Worm (Caenorhabditis elegans) whole organism, L3 larva: ENCODE results near the gene C07A9.5.
A peak's percentile ranks its signal among the peaks of the same experiment; 100 is the strongest.

Experiments used
- R02D3.7 ChIP-seq: fragments of 150-350 bp; optimal IDR thresholded peaks from 2 replicates; lab custom pipeline; 2014; ENCODE audit warnings: missing biosample characterization, missing genetic modification characterization
- ZK546.5 ChIP-seq: sonication (generic microtip); optimal IDR thresholded peaks from 2 replicates; lab custom pipeline; 2017; ENCODE audit warnings: missing biosample characterization, missing genetic modification characterization
- aly-2 ChIP-seq: fragments of 150-350 bp; optimal IDR thresholded peaks from 2 replicates; lab custom pipeline; 2014; ENCODE audit warnings: missing biosample characterization, missing genetic modification characterization
- ama-1 ChIP-seq: fragments of 150-350 bp; optimal IDR thresholded peaks from 2 replicates; lab custom pipeline; 2018
- ceh-16 ChIP-seq: sonication (generic microtip); optimal IDR thresholded peaks from 2 replicates; lab custom pipeline; 2017; ENCODE audit warnings: missing biosample characterization, missing genetic modification characterization
- ceh-28 ChIP-seq: fragments of 150-350 bp; optimal IDR thresholded peaks from 2 replicates; lab custom pipeline; 2014; ENCODE audit warnings: missing biosample characterization, missing genetic modification reagents, missing genetic modification characterization
- ceh-82 ChIP-seq: fragments of 150-350 bp; optimal IDR thresholded peaks from 2 replicates; lab custom pipeline; 2014; ENCODE audit warnings: missing biosample characterization, missing genetic modification characterization
- ceh-9 ChIP-seq: sonication (generic microtip); optimal IDR thresholded peaks from 2 replicates; lab custom pipeline; 2018; ENCODE audit warnings: missing biosample characterization, missing genetic modification characterization
- daf-12 ChIP-seq: fragments of 150-350 bp; optimal IDR thresholded peaks from 2 replicates; lab custom pipeline; 2014; ENCODE audit warnings: missing biosample characterization, missing genetic modification reagents, missing genetic modification characterization
- egl-27 ChIP-seq: sonication (generic microtip); optimal IDR thresholded peaks from 4 replicates; lab custom pipeline; 2017; ENCODE audit warnings: missing biosample characterization, missing genetic modification reagents, missing genetic modification characterization
- egl-5 ChIP-seq: fragments of 150-350 bp; optimal IDR thresholded peaks from 2 replicates; lab custom pipeline; 2017; ENCODE audit warnings: missing biosample characterization, missing genetic modification reagents, missing genetic modification characterization, inconsistent platforms
- elt-1 ChIP-seq: fragments of 150-350 bp; optimal IDR thresholded peaks from 2 replicates; lab custom pipeline; 2014; ENCODE audit warnings: missing biosample characterization, missing genetic modification characterization
- elt-2 ChIP-seq: sonication (generic microtip); optimal IDR thresholded peaks from 2 replicates; lab custom pipeline; 2016; ENCODE audit warnings: missing genetic modification reagents, mild to moderate bottlenecking, missing genetic modification characterization, missing compliant biosample characterization
- elt-3 ChIP-seq, 3 experiments: fragments of 150-350 bp in 1 of 3; sonication (generic microtip) in 2 of 3; optimal IDR thresholded peaks; 2 replicates in 2 of 3; 4 replicates in 1 of 3; lab custom pipeline; 2014 to 2017; ENCODE audit warnings: missing biosample characterization in 3 of 3, missing genetic modification characterization in 3 of 3
- eor-1 ChIP-seq, 2 experiments: fragments of 150-350 bp; optimal IDR thresholded peaks; 2 replicates each; lab custom pipeline; 2014 to 2018; ENCODE audit warnings: missing biosample characterization in 2 of 2, missing genetic modification characterization in 2 of 2
- fkh-10 ChIP-seq: sonication (generic microtip); optimal IDR thresholded peaks from 2 replicates; lab custom pipeline; 2017; ENCODE audit warnings: missing biosample characterization, missing genetic modification reagents, missing genetic modification characterization
- fkh-2 ChIP-seq: fragments of 150-350 bp; optimal IDR thresholded peaks from 2 replicates; lab custom pipeline; 2014; ENCODE audit warnings: missing biosample characterization, missing genetic modification reagents, missing genetic modification characterization
- fos-1 ChIP-seq: fragments of 150-350 bp; optimal IDR thresholded peaks from 2 replicates; lab custom pipeline; 2014; ENCODE audit warnings: missing biosample characterization, missing genetic modification characterization
- hmg-11 ChIP-seq: sonication (generic microtip); optimal IDR thresholded peaks from 2 replicates; lab custom pipeline; 2016; ENCODE audit warnings: missing genetic modification characterization, missing compliant biosample characterization
- jun-1 ChIP-seq: fragments of 150-350 bp; optimal IDR thresholded peaks from 2 replicates; lab custom pipeline; 2014; ENCODE audit warnings: missing biosample characterization, missing genetic modification reagents, missing genetic modification characterization
- lin-15B ChIP-seq: fragments of 150-350 bp; optimal IDR thresholded peaks from 2 replicates; lab custom pipeline; 2014; ENCODE audit warnings: missing biosample characterization, missing genetic modification characterization
- lin-39 ChIP-seq: fragments of 150-350 bp; optimal IDR thresholded peaks from 2 replicates; lab custom pipeline; 2018; ENCODE audit warnings: missing biosample characterization, missing genetic modification reagents, missing genetic modification characterization
- lsy-12 ChIP-seq: sonication (generic microtip); optimal IDR thresholded peaks from 2 replicates; lab custom pipeline; 2016; ENCODE audit warnings: mild to moderate bottlenecking, missing genetic modification characterization, missing compliant biosample characterization
- mdl-1 ChIP-seq: fragments of 150-350 bp; optimal IDR thresholded peaks from 2 replicates; lab custom pipeline; 2014; ENCODE audit warnings: missing biosample characterization, missing genetic modification characterization
- mml-1 ChIP-seq: fragments of 150-350 bp; sonication (generic microtip); optimal IDR thresholded peaks from 3 replicates; lab custom pipeline; 2014; ENCODE audit warnings: missing biosample characterization, missing genetic modification characterization
- nfya-1 ChIP-seq: sonication (generic microtip); optimal IDR thresholded peaks from 2 replicates; lab custom pipeline; 2017; ENCODE audit warnings: missing genetic modification characterization, mild to moderate bottlenecking, missing compliant biosample characterization, antibody characterized with exemption, moderate library complexity; ENCODE audit not compliant: insufficient read depth
- nhr-11 ChIP-seq: fragments of 150-350 bp; optimal IDR thresholded peaks from 2 replicates; lab custom pipeline; 2014; ENCODE audit warnings: missing biosample characterization, missing genetic modification characterization
- nhr-12 ChIP-seq: fragments of 150-350 bp; optimal IDR thresholded peaks from 2 replicates; lab custom pipeline; 2014; ENCODE audit warnings: missing biosample characterization, missing genetic modification characterization
- nhr-23 ChIP-seq: fragments of 150-350 bp; optimal IDR thresholded peaks from 2 replicates; lab custom pipeline; 2014; ENCODE audit warnings: missing biosample characterization, missing genetic modification reagents, missing genetic modification characterization
- nhr-237 ChIP-seq: fragments of 150-350 bp; optimal IDR thresholded peaks from 2 replicates; lab custom pipeline; 2014; ENCODE audit warnings: missing biosample characterization, missing genetic modification characterization
- nhr-25 ChIP-seq: sonication (generic microtip); optimal IDR thresholded peaks from 2 replicates; lab custom pipeline; 2017; ENCODE audit warnings: missing biosample characterization, missing genetic modification characterization
- nhr-28 ChIP-seq: fragments of 150-350 bp; optimal IDR thresholded peaks from 2 replicates; lab custom pipeline; 2014; ENCODE audit warnings: missing biosample characterization, missing genetic modification characterization
- nhr-43 ChIP-seq: sonication (generic microtip); optimal IDR thresholded peaks from 2 replicates; lab custom pipeline; 2016; ENCODE audit warnings: mild to moderate bottlenecking, missing genetic modification characterization, missing compliant biosample characterization; ENCODE audit not compliant: poor library complexity, severe bottlenecking
- nhr-67 ChIP-seq: fragments of 150-350 bp; optimal IDR thresholded peaks from 2 replicates; lab custom pipeline; 2014; ENCODE audit warnings: missing biosample characterization, missing genetic modification characterization
- nhr-76 ChIP-seq: fragments of 150-350 bp; sonication (generic microtip); optimal IDR thresholded peaks from 5 replicates; lab custom pipeline; 2014; ENCODE audit warnings: missing biosample characterization, missing genetic modification characterization
- nhr-77 ChIP-seq: fragments of 150-350 bp; optimal IDR thresholded peaks from 2 replicates; lab custom pipeline; 2014; ENCODE audit warnings: missing biosample characterization, missing genetic modification characterization
- pha-4 ChIP-seq: fragments of 150-350 bp; optimal IDR thresholded peaks from 2 replicates; lab custom pipeline; 2014; ENCODE audit warnings: missing biosample characterization, missing genetic modification reagents, missing genetic modification characterization
- pqm-1 ChIP-seq: fragments of 150-350 bp; optimal IDR thresholded peaks from 2 replicates; lab custom pipeline; 2017; ENCODE audit warnings: missing biosample characterization, missing genetic modification characterization, inconsistent platforms
- sea-2 ChIP-seq: fragments of 150-350 bp; sonication (generic microtip); optimal IDR thresholded peaks from 4 replicates; lab custom pipeline; 2014; ENCODE audit warnings: missing biosample characterization, missing genetic modification reagents, missing genetic modification characterization
- skn-1 ChIP-seq: fragments of 150-350 bp; optimal IDR thresholded peaks from 2 replicates; lab custom pipeline; 2014; ENCODE audit warnings: missing biosample characterization, missing genetic modification characterization
- snpc-4 ChIP-seq: fragments of 150-350 bp; optimal IDR thresholded peaks from 2 replicates; lab custom pipeline; 2014; ENCODE audit warnings: missing biosample characterization, missing genetic modification characterization
- tbx-2 ChIP-seq: sonication (generic microtip); optimal IDR thresholded peaks from 2 replicates; lab custom pipeline; 2016; ENCODE audit warnings: mild to moderate bottlenecking, missing genetic modification characterization, missing compliant biosample characterization
- unc-39 ChIP-seq: sonication (generic microtip); optimal IDR thresholded peaks from 4 replicates; lab custom pipeline; 2017; ENCODE audit warnings: missing biosample characterization, missing genetic modification characterization
- unc-62 ChIP-seq: fragments of 150-350 bp; sonication (generic microtip); optimal IDR thresholded peaks from 4 replicates; lab custom pipeline; 2014; ENCODE audit warnings: missing biosample characterization, missing genetic modification reagents, missing genetic modification characterization
- zag-1 ChIP-seq: fragments of 150-350 bp; optimal IDR thresholded peaks from 2 replicates; lab custom pipeline; 2014; ENCODE audit warnings: missing biosample characterization, missing genetic modification characterization
- ztf-11 ChIP-seq: fragments of 150-350 bp; optimal IDR thresholded peaks from 2 replicates; lab custom pipeline; 2014; ENCODE audit warnings: missing biosample characterization, missing genetic modification characterization
- ztf-4 ChIP-seq: fragments of 150-350 bp; optimal IDR thresholded peaks from 2 replicates; lab custom pipeline; 2014; ENCODE audit warnings: missing biosample characterization, missing genetic modification characterization

Gene C07A9.5

DNA sequence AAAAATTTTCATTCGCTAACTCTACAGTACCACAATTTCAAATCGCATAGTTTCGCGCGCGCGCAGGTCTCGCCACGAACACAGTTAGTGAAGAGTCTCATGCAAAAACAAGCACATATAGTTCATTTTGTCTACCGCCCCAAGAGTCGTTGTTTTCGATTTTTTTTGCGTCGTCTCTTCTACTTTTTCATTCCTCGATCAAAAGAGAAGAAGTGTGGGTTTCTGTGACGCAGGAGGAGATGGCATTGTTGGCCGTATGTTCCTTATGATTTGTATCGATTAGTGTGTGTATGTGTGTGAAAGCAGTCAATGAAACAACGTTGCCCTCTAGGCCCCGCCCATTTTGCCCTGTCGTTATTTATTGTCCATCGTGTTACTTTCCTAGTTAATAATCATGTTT lies 15.3 kb upstream of the C07A9.5 start:
- peak; percentile 23 for TF ChIP-seq nfya-1 (tag; lab: Kevin White, UChicago)
- peak; percentile 29 for TF ChIP-seq nhr-25 (tag; lab: Kevin White, UChicago)
- TF ChIP-seq nhr-67: no peak
- no peak for TF ChIP-seq nhr-76 (tag; lab: Kevin White, UChicago)
- no peak for TF ChIP-seq ZK546.5
- no peak for TF ChIP-seq nhr-11
- no peak for TF ChIP-seq lin-15B (tag; lab: Kevin White, UChicago)
- no peak for TF ChIP-seq lsy-12 (tag; lab: Kevin White, UChicago)
- peak; percentile 41 for TF ChIP-seq ama-1 (lab: Kevin White, UChicago)
- TF ChIP-seq nhr-23 (tag; lab: Kevin White, UChicago): no peak
- TF ChIP-seq nhr-43 (tag; lab: Kevin White, UChicago): no peak
- TF ChIP-seq nhr-12: no peak
- no peak for TF ChIP-seq egl-5
- TF ChIP-seq, all 47 proteins: peak for 3

DNA sequence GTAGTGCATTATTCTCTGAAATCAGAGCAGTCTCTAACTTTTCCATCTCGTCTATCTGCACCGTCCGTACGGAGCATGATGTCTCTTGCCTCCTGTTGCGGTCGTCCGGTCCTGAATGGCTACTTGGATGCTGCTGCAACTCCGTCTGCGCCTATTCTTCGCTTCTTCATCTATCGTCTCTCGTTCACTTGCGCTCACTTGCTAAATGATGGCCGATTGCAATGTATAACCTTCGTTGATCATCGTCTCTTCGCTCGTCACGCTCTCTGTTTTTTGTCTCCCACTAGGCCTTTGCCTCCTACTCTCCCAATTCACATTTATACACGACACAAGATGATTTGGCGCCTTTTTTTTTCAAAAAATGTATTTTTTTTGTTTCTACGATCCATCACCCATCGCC lies 14.7 kb upstream of the C07A9.5 start:
- TF ChIP-seq nhr-76 (tag; lab: Kevin White, UChicago): no peak
- peak; percentile 18 for TF ChIP-seq tbx-2
- peak; percentile 59 for TF ChIP-seq snpc-4
- no peak for TF ChIP-seq nhr-28 (tag; lab: Kevin White, UChicago)
- no peak for TF ChIP-seq R02D3.7 (tag; lab: Kevin White, UChicago)
- TF ChIP-seq ceh-82: no peak
- no peak for TF ChIP-seq sea-2 (GFP tag; lab: Kevin White, UChicago)
- no peak for TF ChIP-seq ztf-4 (tag; lab: Kevin White, UChicago)
- TF ChIP-seq nhr-237: no peak
- no peak for TF ChIP-seq aly-2 (tag; lab: Kevin White, UChicago)
- no peak for TF ChIP-seq elt-3 (tag; optimal IDR thresholded peaks at IDR 0.05; lab: Kevin White, UChicago)
- TF ChIP-seq nhr-12: no peak
- no peak for TF ChIP-seq unc-39 (tag; lab: Kevin White, UChicago)
- peak; percentile 23 for TF ChIP-seq elt-2 (tag; lab: Kevin White, UChicago)
- TF ChIP-seq pha-4 (tag; lab: Kevin White, UChicago): peak; percentile 56
- peak; percentile 89 for TF ChIP-seq nfya-1 (tag; lab: Kevin White, UChicago)
- TF ChIP-seq eor-1 (tag; optimal IDR thresholded peaks at IDR 0.05; lab: Kevin White, UChicago): no peak
- TF ChIP-seq lin-15B (tag; lab: Kevin White, UChicago): peak; percentile 74
- TF ChIP-seq ceh-16 (tag; lab: Kevin White, UChicago): no peak
- TF ChIP-seq nhr-25 (tag; lab: Kevin White, UChicago): peak; percentile 14
- no peak for TF ChIP-seq nhr-77 (tag; lab: Kevin White, UChicago)
- TF ChIP-seq nhr-67: no peak
- peak; percentile 1 for TF ChIP-seq jun-1 (tag; lab: Kevin White, UChicago)
- peak; percentile 12 for TF ChIP-seq ama-1 (lab: Kevin White, UChicago)
- peak; percentile 21 for TF ChIP-seq elt-1 (tag; lab: Kevin White, UChicago)
- TF ChIP-seq fkh-10: no peak
- TF ChIP-seq lsy-12 (tag; lab: Kevin White, UChicago): no peak
- TF ChIP-seq skn-1 (tag; lab: Kevin White, UChicago): peak; percentile 42
- TF ChIP-seq ceh-28 (tag; lab: Kevin White, UChicago): no peak
- TF ChIP-seq fkh-2 (tag; lab: Kevin White, UChicago): no peak
- TF ChIP-seq fos-1 (tag; lab: Kevin White, UChicago): no peak
- TF ChIP-seq nhr-43 (tag; lab: Kevin White, UChicago): peak; percentile 10
- TF ChIP-seq zag-1 (tag; lab: Kevin White, UChicago): no peak
- TF ChIP-seq pqm-1 (tag; lab: Kevin White, UChicago): peak; percentile 45
- TF ChIP-seq ztf-11 (tag; lab: Kevin White, UChicago): no peak
- TF ChIP-seq ceh-9: no peak
- peak; percentile 37 for TF ChIP-seq nhr-23 (tag; lab: Kevin White, UChicago)
- no peak for TF ChIP-seq daf-12 (tag; lab: Kevin White, UChicago)
- TF ChIP-seq egl-5: no peak
- TF ChIP-seq egl-27 (tag; lab: Kevin White, UChicago): no peak
- no peak for TF ChIP-seq ZK546.5
- peak; percentile 93 for TF ChIP-seq lin-39 (tag; lab: Kevin White, UChicago)
- no peak for TF ChIP-seq unc-62 (GFP tag; lab: Kevin White, UChicago)
- TF ChIP-seq mml-1 (tag; lab: Kevin White, UChicago): no peak
- no peak for TF ChIP-seq nhr-11
- peak; percentile 75 for TF ChIP-seq hmg-11
- no peak for TF ChIP-seq mdl-1
